Fruit fly (Drosophila melanogaster) whole organism: ENCODE results near the gene CG13461.

Experiments used
- CG8478 ChIP-seq: fragments of >200 bp; optimal IDR thresholded peaks from 2 replicates; lab custom pipeline; 2018; ENCODE audit warnings: inconsistent platforms
- Dll ChIP-seq: fragments of >200 bp; optimal IDR thresholded peaks from 2 replicates; lab custom pipeline; 2017
- pan ChIP-seq: fragments of >200 bp; optimal IDR thresholded peaks from 2 replicates; lab custom pipeline; 2017
- psq ChIP-seq: fragments of >200 bp; optimal IDR thresholded peaks from 2 replicates; lab custom pipeline; 2017
- usp ChIP-seq: fragments of >200 bp; optimal IDR thresholded peaks from 2 replicates; lab custom pipeline; 2017; ENCODE audit warnings: missing biosample characterization, missing genetic modification characterization, mixed read lengths

- no peak for TF ChIP-seq usp
- TF ChIP-seq Dll (lab: Kevin White, UChicago), result no peak
- TF ChIP-seq psq, result no peak
- no peak for TF ChIP-seq pan (lab: Kevin White, UChicago)
- no peak for TF ChIP-seq CG8478
These were observed 1.7 kb upstream of the CG13461 start, which contains the start of gene CG18649 for dm6 chr3L:15054035-15054434.
